Fruit fly (Drosophila melanogaster): ENCODE data around the gene CG14857.

CG14857 gene

DNA sequence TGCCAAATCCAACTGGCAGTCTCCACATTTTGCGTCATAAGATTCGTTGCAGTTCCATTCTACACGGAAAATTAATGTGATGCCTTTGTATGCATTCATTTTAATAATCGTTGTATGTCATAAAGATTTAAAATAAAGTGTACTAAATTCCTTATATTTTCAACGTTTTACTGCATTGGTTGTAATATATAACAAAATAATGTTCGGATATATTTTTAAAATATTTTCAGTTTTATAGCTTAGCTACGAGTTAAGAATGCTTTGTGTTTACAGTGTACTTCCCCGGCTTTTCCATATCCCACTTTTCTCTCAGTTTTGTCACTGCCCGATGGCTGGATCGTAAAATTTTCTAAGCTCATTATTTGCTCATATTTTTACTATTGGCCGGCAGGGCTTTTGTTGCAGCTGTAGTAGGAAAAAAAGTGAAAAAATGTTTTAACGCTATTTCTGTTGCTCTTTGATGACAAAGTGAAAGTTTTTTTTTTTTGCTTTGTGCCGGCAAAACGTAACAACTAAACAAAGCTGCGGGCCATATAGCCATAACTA lies 21.8 kb upstream of the CG14857 start (continued):
- TF ChIP-seq onecut (GFP tag; IDR thresholded peaks at IDR 0.05) (no peak), bsh (GFP tag; optimal IDR thresholded peaks at IDR 0.05) (peak in 1 of 2 experiments; percentile 1), CG11085 (GFP tag; IDR thresholded peaks at IDR 0.05) (no peak), CG7786 (GFP tag; optimal IDR thresholded peaks at IDR 0.05) (no peak), ac (GFP tag; optimal IDR thresholded peaks at IDR 0.05) (no peak), CG4730 (GFP tag; IDR thresholded peaks at IDR 0.05) (no peak), CG10565 (GFP tag; optimal IDR thresholded peaks at IDR 0.05) (no peak), NC2β (GFP tag; optimal IDR thresholded peaks at IDR 0.05) (no peak), Oaz (GFP tag; IDR thresholded peaks at IDR 0.05) (no peak)

DNA sequence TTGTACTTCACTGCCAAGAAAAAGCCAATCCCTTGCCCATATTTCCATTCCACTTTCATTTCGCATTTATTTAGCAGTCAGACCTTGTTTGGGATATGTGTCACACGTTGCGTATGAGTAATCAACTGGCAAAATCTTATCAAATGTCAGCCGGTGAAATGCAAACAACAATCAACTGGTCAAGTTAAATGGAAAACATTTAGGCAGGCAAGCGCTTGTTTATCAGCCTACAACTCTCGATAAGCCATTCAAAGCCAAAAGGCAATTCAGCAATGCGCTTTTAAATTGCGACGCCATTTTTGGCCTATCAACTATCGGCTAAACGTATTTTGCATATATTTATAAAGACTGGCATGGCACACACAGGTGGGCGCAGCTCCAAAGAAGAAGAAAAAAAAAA lies 20.8 kb upstream of the CG14857 start:
- TF ChIP-seq CG7786 (GFP tag; optimal IDR thresholded peaks at IDR 0.05) (no peak), CG15269 (tag; optimal IDR thresholded peaks at IDR 0.05) (no peak), aop (GFP tag; IDR thresholded peaks at IDR 0.05) (no peak), PHDP (tag; optimal IDR thresholded peaks at IDR 0.05) (no peak), Nf-YB (GFP tag; optimal IDR thresholded peaks at IDR 0.05) (no peak), vvl (GFP tag; IDR thresholded peaks at IDR 0.05) (0 out of 2 replicates have a peak, but pooled peaks have one; percentile 9)

DNA sequence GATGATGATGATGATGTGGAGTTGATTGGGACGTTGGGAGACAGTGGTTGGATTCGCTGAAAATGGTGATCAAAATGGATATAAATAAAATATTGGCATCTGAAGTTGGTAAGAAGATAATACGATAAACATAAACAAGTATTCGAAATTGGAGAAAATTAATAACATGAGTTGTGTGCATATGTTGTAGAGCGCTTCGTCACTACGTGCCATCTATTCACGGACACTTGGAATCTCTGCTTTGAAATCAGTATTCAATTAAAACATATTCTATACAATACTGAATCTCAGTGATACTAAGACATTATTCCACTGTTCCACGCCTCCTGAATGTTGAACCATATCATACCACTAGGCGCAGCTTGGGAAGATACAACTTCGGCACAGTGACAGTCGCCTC lies 16.2 kb upstream of the CG14857 start:
- TF ChIP-seq Drgx (GFP tag; IDR thresholded peaks at IDR 0.05) (0 out of 2 replicates have a peak, but pooled peaks have one; percentile 25), ab (GFP tag; optimal IDR thresholded peaks at IDR 0.05) (no peak), sens (GFP tag) (peak; percentile 81), lov (optimal IDR thresholded peaks at IDR 0.05) (no peak), lov (GFP tag; IDR thresholded peaks at IDR 0.05) (no peak), stwl (tag; optimal IDR thresholded peaks at IDR 0.05) (no peak), Med (GFP tag) (peak; percentile 69), Ssrp (tag; optimal IDR thresholded peaks at IDR 0.05) (no peak), CG13424 (tag; optimal IDR thresholded peaks at IDR 0.05) (no peak), cad (GFP tag; optimal IDR thresholded peaks at IDR 0.05) (no peak), CG4282 (GFP tag; optimal IDR thresholded peaks at IDR 0.05) (no peak), Fer1 (GFP tag; optimal IDR thresholded peaks at IDR 0.05) (no peak), Tbp (GFP tag; optimal IDR thresholded peaks at IDR 0.05) (no peak), trem (tag; optimal IDR thresholded peaks at IDR 0.05) (no peak), row (GFP tag; IDR thresholded peaks at IDR 0.05) (0 out of 3 replicates have a peak, but pooled peaks have one; percentile 27), Adf1 (GFP tag; IDR thresholded peaks at IDR 0.05) (no peak), CG8290 (GFP tag; optimal IDR thresholded peaks at IDR 0.05) (no peak), CG8290 (tag; optimal IDR thresholded peaks at IDR 0.05) (no peak), CG2875 (GFP tag; optimal IDR thresholded peaks at IDR 0.05) (no peak), CkIIα-i1 (GFP tag; IDR thresholded peaks at IDR 0.05) (no peak), CG30431 (GFP tag; optimal IDR thresholded peaks at IDR 0.05) (no peak), CG14441 (GFP tag; IDR thresholded peaks at IDR 0.05) (peak; percentile 17; the same call in 1 of the 2 replicates), Opbp (GFP tag; IDR thresholded peaks at IDR 0.05; ENCODE audit: partially characterized antibody) (no peak), CG30403 (GFP tag; optimal IDR thresholded peaks at IDR 0.05) (no peak), CG17829 (tag; optimal IDR thresholded peaks at IDR 0.05) (no peak)

DNA sequence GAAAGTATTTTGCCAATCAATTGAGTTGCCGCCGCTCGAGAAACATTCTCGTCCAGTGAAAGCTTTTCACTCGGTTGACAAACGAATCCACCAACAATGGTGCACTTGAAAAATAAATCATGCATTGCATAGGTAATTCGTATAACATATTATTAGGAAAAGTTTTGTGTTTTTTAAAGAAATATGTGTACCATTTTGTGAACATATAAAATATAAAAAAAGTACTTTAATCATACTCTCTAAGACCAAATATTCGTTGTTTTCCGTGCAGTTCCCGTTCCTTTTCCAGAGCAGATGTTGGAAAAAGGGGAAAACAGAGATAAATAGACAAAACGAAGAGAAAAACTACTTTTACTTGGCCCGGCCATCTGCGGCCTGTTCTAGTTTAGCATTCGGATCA lies 14.9 kb upstream of the CG14857 start:
- TF ChIP-seq Blimp-1 (GFP tag; optimal IDR thresholded peaks at IDR 0.05) (peak; percentile 71), CG11696 (GFP tag; IDR thresholded peaks at IDR 0.05) (no peak), CG3163 (GFP tag; optimal IDR thresholded peaks at IDR 0.05) (no peak), CG43689 (GFP tag; IDR thresholded peaks at IDR 0.05) (no peak), Atf3 (GFP tag; optimal IDR thresholded peaks at IDR 0.05) (no peak), CG31388 (GFP tag; optimal IDR thresholded peaks at IDR 0.05) (no peak), pzg (GFP tag; optimal IDR thresholded peaks at IDR 0.05) (no peak), CG17359 (tag; optimal IDR thresholded peaks at IDR 0.05) (no peak), CG10959 (GFP tag; IDR thresholded peaks at IDR 0.05) (no peak), bsh (GFP tag; optimal IDR thresholded peaks at IDR 0.05) (peak in 1 of 2 experiments; percentile 38), mld (GFP tag; IDR thresholded peaks at IDR 0.05; ENCODE audit: partially characterized antibody) (no peak), CG10979 (tag; optimal IDR thresholded peaks at IDR 0.05) (peak; percentile 43)

All from whole organism, embryonic.